Worm (Caenorhabditis elegans) whole organism, L2 larva: Measurements from ENCODE around the gene F44F4.9.
"Not testable (repeated sequence)": the region's sequence is repeated elsewhere in the genome, so short reads cannot be mapped to it uniquely, and the experiment has no call there.

ENCODE experiments used
- ZK546.5 ChIP-seq: sonication (generic microtip); optimal IDR thresholded peaks from 2 replicates; lab custom pipeline; 2017; ENCODE audit warnings: missing biosample characterization, missing genetic modification characterization
- blmp-1 ChIP-seq: sonication (generic microtip); optimal IDR thresholded peaks from 2 replicates; lab custom pipeline; 2017; ENCODE audit warnings: missing genetic modification characterization, mild to moderate bottlenecking, missing compliant biosample characterization, antibody characterized with exemption, moderate library complexity; ENCODE audit not compliant: insufficient read depth
- egl-27 ChIP-seq: sonication (generic microtip); optimal IDR thresholded peaks from 3 replicates; lab custom pipeline; 2017; ENCODE audit warnings: missing biosample characterization, missing genetic modification reagents, missing genetic modification characterization
- mdl-1 ChIP-seq, 2 experiments: fragments of 150-350 bp in 1 of 2; sonication (generic microtip) in 1 of 2; optimal IDR thresholded peaks; 2 replicates each; lab custom pipeline; 2017; ENCODE audit warnings: missing biosample characterization in 2 of 2, missing genetic modification characterization in 2 of 2
- nhr-10 ChIP-seq: sonication (generic microtip); optimal IDR thresholded peaks from 2 replicates; lab custom pipeline; 2017; ENCODE audit warnings: missing biosample characterization, missing genetic modification characterization
- snpc-4 ChIP-seq: fragments of 150-350 bp; optimal IDR thresholded peaks from 2 replicates; lab custom pipeline; 2014; ENCODE audit warnings: missing biosample characterization, missing genetic modification characterization
- zag-1 ChIP-seq: fragments of 150-350 bp; optimal IDR thresholded peaks from 2 replicates; lab custom pipeline; 2014; ENCODE audit warnings: missing biosample characterization, missing genetic modification characterization

ce11 chrII:10941918-10942317, 26.3 kb upstream of the F44F4.9 start, which contains the start of gene R03D7.15:
- TF ChIP-seq ZK546.5 (tag; lab: Kevin White, UChicago); snpc-4 (tag; lab: Kevin White, UChicago); mdl-1 (tag; optimal IDR thresholded peaks at IDR 0.05; lab: Kevin White, UChicago); egl-27; nhr-10; blmp-1 (tag; lab: Kevin White, UChicago); zag-1 (tag; lab: Kevin White, UChicago): not testable (repeated sequence)
